Worm (Caenorhabditis elegans): Measurements from ENCODE around the gene nspb-9.
A peak's percentile ranks its signal among the peaks of the same experiment; 100 is the strongest.

The nspb-9 gene

DNA sequence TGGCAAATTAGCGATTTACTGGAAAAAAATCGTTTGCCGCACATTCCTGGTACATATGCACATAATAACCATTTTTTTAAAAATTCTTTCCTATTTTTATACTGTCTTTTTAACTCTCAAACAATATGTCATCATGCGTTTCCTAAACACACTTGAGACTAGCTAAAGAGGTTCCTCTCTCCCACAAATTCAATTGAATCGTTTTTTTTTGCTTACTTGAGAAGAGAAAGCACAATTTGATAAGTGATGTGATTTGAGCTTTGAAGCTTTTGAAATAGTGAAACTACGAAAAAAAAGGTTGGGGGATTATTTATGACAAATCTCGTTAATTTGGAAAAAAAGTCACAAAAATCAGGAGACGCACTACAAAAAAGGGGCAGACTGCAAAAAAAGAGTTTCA is 25.6 kb upstream of the nspb-9 start:
- TF ChIP-seq lin-39 (tag; optimal IDR thresholded peaks at IDR 0.05) (no peak), sma-3 (GFP tag; optimal IDR thresholded peaks at IDR 0.05) (no peak), ZK546.5 (tag; optimal IDR thresholded peaks at IDR 0.05) (no peak), lin-11 (tag; optimal IDR thresholded peaks at IDR 0.05) (no peak), unc-55 (GFP tag; optimal IDR thresholded peaks at IDR 0.05) (no peak), unc-39 (tag; optimal IDR thresholded peaks at IDR 0.05) (no peak), unc-62 (GFP tag; optimal IDR thresholded peaks at IDR 0.05) (no peak), peb-1 (tag; optimal IDR thresholded peaks at IDR 0.05) (no peak), nhr-25 (tag; optimal IDR thresholded peaks at IDR 0.05) (no peak), ceh-16 (tag; optimal IDR thresholded peaks at IDR 0.05) (no peak), nhr-77 (tag; optimal IDR thresholded peaks at IDR 0.05) (no peak), egl-27 (tag; optimal IDR thresholded peaks at IDR 0.05) (no peak)

DNA sequence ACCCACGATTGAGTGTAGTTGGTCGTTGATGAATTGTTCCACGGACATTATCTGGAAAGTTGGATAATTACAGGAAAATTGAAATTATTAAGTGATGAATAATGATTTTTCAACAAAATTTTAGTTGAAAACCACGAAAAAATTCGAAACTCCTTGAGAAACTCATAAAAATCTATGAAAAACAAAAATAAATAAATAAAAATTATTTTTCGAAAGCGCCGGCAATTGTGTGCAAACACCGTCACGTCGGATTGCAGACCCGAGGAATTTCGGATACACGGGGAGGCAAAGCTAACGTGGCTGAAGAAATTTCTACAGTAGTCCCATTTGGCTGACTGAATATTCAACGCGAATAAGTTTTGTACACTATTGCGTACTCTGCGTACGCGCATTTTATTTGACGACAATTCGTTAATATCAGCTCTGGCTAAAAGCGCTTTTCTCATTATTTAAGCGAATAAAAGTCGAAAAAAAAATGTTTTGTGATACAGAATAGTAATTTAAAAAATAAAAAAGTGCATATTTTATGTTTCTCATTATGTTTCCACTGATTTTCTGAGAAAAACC is 19.0 kb upstream of the nspb-9 start, which contains the start of gene mog-4:
Gene mog-4, minus strand, starts transcription at position 51 of the 567 bp plus-strand sequence.
- TF ChIP-seq gmeb-1 (tag; optimal IDR thresholded peaks at IDR 0.05) (peak; percentile 81), fos-1 (tag; optimal IDR thresholded peaks at IDR 0.05) (peak; percentile 81), sma-3 (GFP tag; optimal IDR thresholded peaks at IDR 0.05) (peak; percentile 99), ztf-4 (tag; optimal IDR thresholded peaks at IDR 0.05) (peak; percentile 46), mdl-1 (tag; optimal IDR thresholded peaks at IDR 0.05) (peak in 1 of 2 experiments; percentile 80), unc-55 (GFP tag; optimal IDR thresholded peaks at IDR 0.05) (peak; percentile 84), crh-2 (tag; optimal IDR thresholded peaks at IDR 0.05) (peak; percentile 87), ZK546.5 (tag; optimal IDR thresholded peaks at IDR 0.05) (peak; percentile 74), sem-4 (tag; optimal IDR thresholded peaks at IDR 0.05) (peak; percentile 17), nhr-21 (tag; optimal IDR thresholded peaks at IDR 0.05) (peak; percentile 91), C34F6.9 (tag; optimal IDR thresholded peaks at IDR 0.05) (peak; percentile 85), zag-1 (tag; optimal IDR thresholded peaks at IDR 0.05) (peak; percentile 56), nhr-6 (tag; optimal IDR thresholded peaks at IDR 0.05) (peak; percentile 73), nhr-237 (tag; optimal IDR thresholded peaks at IDR 0.05) (peak; percentile 67), nhr-77 (tag; optimal IDR thresholded peaks at IDR 0.05) (peak; percentile 92), mab-5 (tag; optimal IDR thresholded peaks at IDR 0.05) (peak; percentile 67), snpc-4 (tag; optimal IDR thresholded peaks at IDR 0.05) (peak; percentile 60), F13H6.1 (tag; optimal IDR thresholded peaks at IDR 0.05) (peak; percentile 94), Y55F3AM.14 (GFP tag; optimal IDR thresholded peaks at IDR 0.05) (peak; percentile 87), R02D3.7 (tag; optimal IDR thresholded peaks at IDR 0.05) (peak; percentile 21), nhr-129 (tag; optimal IDR thresholded peaks at IDR 0.05) (peak; percentile 69), lsy-2 (tag; optimal IDR thresholded peaks at IDR 0.05) (peak; percentile 96 to 99), nhr-25 (tag; optimal IDR thresholded peaks at IDR 0.05) (peak; percentile 87), lin-13 (GFP tag; optimal IDR thresholded peaks at IDR 0.05) (peak; percentile 92)

DNA sequence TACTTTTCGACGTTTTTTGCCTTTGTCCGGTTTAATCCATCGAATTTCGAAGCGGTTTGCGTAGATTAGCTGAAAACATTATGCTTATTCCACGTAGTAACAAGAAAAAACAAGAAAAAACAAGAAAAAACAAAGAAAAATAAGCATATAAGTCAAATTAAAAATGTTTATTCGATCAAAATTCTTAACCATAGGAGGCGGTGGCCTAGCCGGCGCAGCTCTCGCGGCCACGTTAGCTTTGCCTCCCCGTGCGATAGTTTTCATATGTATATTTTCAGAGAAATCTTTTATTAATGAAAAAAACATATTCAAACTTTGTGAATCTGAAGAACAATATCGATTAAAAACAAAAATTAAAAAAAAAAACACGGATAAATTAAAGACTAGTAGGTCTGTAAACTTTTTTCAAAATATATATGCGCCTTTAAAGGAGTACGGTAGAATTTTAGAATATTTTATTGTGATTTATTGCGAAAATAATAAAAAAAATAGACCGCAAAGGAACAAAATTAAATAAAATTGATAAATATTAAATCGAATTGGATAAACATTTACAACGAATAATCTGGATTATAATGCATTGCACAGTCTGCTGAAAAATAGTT is 16.8 kb upstream of the nspb-9 start:
- TF ChIP-seq sma-3 (GFP tag; optimal IDR thresholded peaks at IDR 0.05) (peak; percentile 27), lsy-2 (tag; optimal IDR thresholded peaks at IDR 0.05) (peak; percentile 16 to 93), unc-55 (GFP tag; optimal IDR thresholded peaks at IDR 0.05) (peak; percentile 23)

DNA sequence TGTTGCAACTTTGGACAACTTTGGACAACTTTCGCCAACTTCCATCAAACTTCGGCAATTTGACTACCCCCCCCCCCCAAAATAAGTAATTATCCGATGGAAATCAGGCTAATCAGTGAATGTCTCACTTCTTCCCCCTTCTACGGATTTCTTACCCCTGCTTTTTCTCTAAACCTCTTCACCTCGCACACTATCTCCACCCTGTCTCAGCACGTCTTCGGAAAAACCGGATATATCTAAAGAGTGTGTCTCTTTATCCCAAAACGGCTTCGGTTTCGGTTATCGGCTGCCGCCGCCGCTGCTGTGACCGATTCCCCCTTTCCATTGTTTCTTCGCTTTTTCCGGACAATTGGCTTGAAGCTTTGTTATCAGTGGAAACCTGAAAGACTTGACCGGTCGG is 12.8 kb upstream of the nspb-9 start:
- TF ChIP-seq dmd-4 (tag; optimal IDR thresholded peaks at IDR 0.05) (no peak), gmeb-1 (tag; optimal IDR thresholded peaks at IDR 0.05) (no peak), nhr-6 (tag; optimal IDR thresholded peaks at IDR 0.05) (no peak), ceh-16 (tag; optimal IDR thresholded peaks at IDR 0.05) (no peak), nhr-129 (tag; optimal IDR thresholded peaks at IDR 0.05) (no peak), elt-1 (tag; optimal IDR thresholded peaks at IDR 0.05) (no peak), lin-13 (GFP tag; optimal IDR thresholded peaks at IDR 0.05) (no peak), zag-1 (tag; optimal IDR thresholded peaks at IDR 0.05) (no peak), mab-5 (tag; optimal IDR thresholded peaks at IDR 0.05) (no peak), ama-1 (optimal IDR thresholded peaks at IDR 0.05) (no peak), ZK546.5 (tag; optimal IDR thresholded peaks at IDR 0.05) (no peak), sem-4 (tag; optimal IDR thresholded peaks at IDR 0.05) (no peak), nhr-11 (tag; optimal IDR thresholded peaks at IDR 0.05) (no peak), C34F6.9 (tag; optimal IDR thresholded peaks at IDR 0.05) (no peak), nhr-25 (tag; optimal IDR thresholded peaks at IDR 0.05) (no peak), nhr-77 (tag; optimal IDR thresholded peaks at IDR 0.05) (no peak), unc-62 (GFP tag; optimal IDR thresholded peaks at IDR 0.05) (no peak), egl-27 (tag; optimal IDR thresholded peaks at IDR 0.05) (no peak), fos-1 (tag; optimal IDR thresholded peaks at IDR 0.05) (no peak)

All from whole organism, L2 larva.